ENCODE assay signal across 5 worm cellular contexts in the genomic region with DNA sequence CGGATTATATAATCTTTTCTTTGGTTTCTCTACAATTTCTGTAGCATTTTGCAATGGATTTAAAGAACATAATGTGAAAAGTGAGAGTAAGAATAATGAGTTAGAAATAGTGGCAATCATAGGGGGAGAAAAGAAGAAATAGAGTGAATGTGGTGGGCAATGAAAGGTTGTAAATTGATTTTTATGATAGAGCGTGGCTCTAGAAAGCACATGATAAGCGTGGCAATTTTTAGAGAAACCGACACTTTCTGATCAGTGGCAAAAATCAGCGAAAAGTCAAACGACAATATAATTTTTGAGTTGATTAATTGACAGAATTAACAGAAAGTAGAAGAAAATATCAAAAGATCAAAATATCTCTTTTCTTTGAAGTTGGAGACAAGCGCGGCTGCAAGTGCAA.
TF ChIP-seq lines count a peak whose summit lies in the region.

K12B6.9 (minus strand) TSS at position 266 of the 400 bp plus-strand sequence.

TF ChIP-seq in whole organism, L1 larva, 84 proteins besides CTCF, POLR2A, EP300 and RAD21:
- TF ChIP-seq snu-23 (GFP tag; optimal IDR thresholded peaks at IDR 0.05; lab: Kevin White, UChicago) (no peak), lin-35 (GFP tag; optimal IDR thresholded peaks at IDR 0.05; lab: Kevin White, UChicago) (peak in 1 of 2 experiments; percentile 32), unc-30 (tag; optimal IDR thresholded peaks at IDR 0.05; lab: Kevin White, UChicago) (no peak), elt-2 (tag; optimal IDR thresholded peaks at IDR 0.05; lab: Kevin White, UChicago) (peak; percentile 55)

TF ChIP-seq in whole organism, L2 larva, 48 proteins besides CTCF, POLR2A, EP300 and RAD21:
- TF ChIP-seq fos-1 (tag; optimal IDR thresholded peaks at IDR 0.05; lab: Kevin White, UChicago) (peak; percentile 41), nhr-237 (tag; optimal IDR thresholded peaks at IDR 0.05; lab: Kevin White, UChicago) (no peak), crh-2 (tag; optimal IDR thresholded peaks at IDR 0.05; lab: Kevin White, UChicago) (peak; percentile 46)

TF ChIP-seq in whole organism, L3 larva, 47 proteins besides CTCF, POLR2A, EP300 and RAD21:
- TF ChIP-seq elt-2 (tag; optimal IDR thresholded peaks at IDR 0.05; lab: Kevin White, UChicago) (peak; percentile 75), egl-5 (tag; optimal IDR thresholded peaks at IDR 0.05; lab: Kevin White, UChicago) (no peak), R02D3.7 (tag; optimal IDR thresholded peaks at IDR 0.05; lab: Kevin White, UChicago) (no peak), nhr-28 (tag; optimal IDR thresholded peaks at IDR 0.05; lab: Kevin White, UChicago) (no peak), pqm-1 (tag; optimal IDR thresholded peaks at IDR 0.05; lab: Kevin White, UChicago) (peak; percentile 25), elt-3 (tag; optimal IDR thresholded peaks at IDR 0.05; lab: Kevin White, UChicago) (no peak)

TF ChIP-seq in whole organism, L4 larva, 104 proteins besides CTCF, POLR2A, EP300 and RAD21:
- TF ChIP-seq snpc-1.2 (GFP tag; IDR thresholded peaks at IDR 0.05; lab: Robert Waterston, UW) (no peak), zip-11 (GFP tag; IDR thresholded peaks at IDR 0.05; lab: Robert Waterston, UW) (no peak), hlh-11 (tag; optimal IDR thresholded peaks at IDR 0.05; lab: Kevin White, UChicago) (peak; percentile 48), dmd-6 (GFP tag; IDR thresholded peaks at IDR 0.05; lab: Robert Waterston, UW) (peak; percentile 64), unc-62 (GFP tag; optimal IDR thresholded peaks at IDR 0.05 in 1 of 2; lab: Kevin White, UChicago) (peak in 1 of 2 experiments; percentile 54), unc-62 (tag; optimal IDR thresholded peaks at IDR 0.05; lab: Kevin White, UChicago) (no peak), madf-9 (GFP tag; conservative IDR thresholded peaks at IDR 0.05; lab: Robert Waterston, UW) (no peak), daf-16 (GFP tag; optimal IDR thresholded peaks at IDR 0.05; lab: Kevin White, UChicago) (no peak), daf-16 (tag; optimal IDR thresholded peaks at IDR 0.05; lab: Kevin White, UChicago) (peak; percentile 43), nhr-28 (tag; optimal IDR thresholded peaks at IDR 0.05; lab: Kevin White, UChicago) (peak; percentile 48), daf-19 (GFP tag; conservative IDR thresholded peaks at IDR 0.05; lab: Robert Waterston, UW) (no peak), dve-1 (tag; optimal IDR thresholded peaks at IDR 0.05; lab: Kevin White, UChicago; ENCODE audit: insufficient read depth) (peak; percentile 39), hlh-30 (tag; optimal IDR thresholded peaks at IDR 0.05; lab: Kevin White, UChicago; ENCODE audit: insufficient read depth) (peak; percentile 36), pqm-1 (tag; optimal IDR thresholded peaks at IDR 0.05; lab: Kevin White, UChicago) (peak; percentile 76), aha-1 (tag; lab: Kevin White, UChicago) (peak; percentile 34), php-3 (GFP tag; IDR thresholded peaks at IDR 0.05; lab: Robert Waterston, UW) (peak; percentile 61; the same call in 1 of the 2 replicates)

TF ChIP-seq in whole organism, young adult, 124 proteins besides CTCF, POLR2A, EP300 and RAD21:
- TF ChIP-seq F37B4.10 (GFP tag; IDR thresholded peaks at IDR 0.05; lab: Robert Waterston, UW) (no peak), nhr-80 (tag; optimal IDR thresholded peaks at IDR 0.05; lab: Kevin White, UChicago) (peak; percentile 82)
